Worm (Caenorhabditis elegans) whole organism, L1 larva: ENCODE data around the gene F41E6.17.

Experiments
- blmp-1 ChIP-seq: fragments of 150-350 bp; optimal IDR thresholded peaks from 2 replicates; lab custom pipeline; 2014; ENCODE audit warnings: missing biosample characterization, missing genetic modification characterization
- fos-1 ChIP-seq: fragments of 150-350 bp; optimal IDR thresholded peaks from 2 replicates; lab custom pipeline; 2014; ENCODE audit warnings: missing biosample characterization, missing genetic modification characterization
- lin-39 ChIP-seq: fragments of 150-350 bp; optimal IDR thresholded peaks from 2 replicates; lab custom pipeline; 2014; ENCODE audit warnings: missing biosample characterization, missing genetic modification reagents, missing genetic modification characterization
- lsy-2 ChIP-seq, 2 experiments: fragments of 150-350 bp; optimal IDR thresholded peaks; 2 replicates each; lab custom pipeline; 2014; ENCODE audit warnings: missing biosample characterization in 2 of 2, missing genetic modification characterization in 2 of 2
- nhr-20 ChIP-seq: sonication (generic microtip); optimal IDR thresholded peaks from 2 replicates; lab custom pipeline; 2016; ENCODE audit warnings: mild to moderate bottlenecking, missing genetic modification characterization, missing compliant biosample characterization
- pqm-1 ChIP-seq: sonication (generic microtip); optimal IDR thresholded peaks from 3 replicates; lab custom pipeline; 2017; ENCODE audit warnings: missing biosample characterization, missing genetic modification characterization
- snpc-4 ChIP-seq: fragments of 150-350 bp; optimal IDR thresholded peaks from 2 replicates; lab custom pipeline; 2014; ENCODE audit warnings: missing biosample characterization, missing genetic modification characterization
- tbx-2 ChIP-seq: sonication (generic microtip); optimal IDR thresholded peaks from 2 replicates; lab custom pipeline; 2016; ENCODE audit warnings: missing genetic modification characterization, missing compliant biosample characterization
- ztf-11 ChIP-seq, 2 experiments: sonication (generic microtip); optimal IDR thresholded peaks; 2 replicates each; lab custom pipeline; 2016 to 2017; ENCODE audit warnings: missing genetic modification characterization in 2 of 2, missing biosample characterization in 1 of 2, missing compliant biosample characterization in 1 of 2

ce11 chrV:8586472-8586871 is 37.4 kb upstream of the F41E6.17 start:
- TF ChIP-seq lin-39, result no peak
- TF ChIP-seq snpc-4 (tag; lab: Kevin White, UChicago), result no peak
- no peak for TF ChIP-seq pqm-1
- no peak for TF ChIP-seq fos-1 (tag; lab: Kevin White, UChicago)
- TF ChIP-seq tbx-2 (tag; lab: Kevin White, UChicago), result no peak
- TF ChIP-seq lsy-2 (tag; optimal IDR thresholded peaks at IDR 0.05; lab: Kevin White, UChicago), result no peak
- no peak for TF ChIP-seq blmp-1 (tag; lab: Kevin White, UChicago)
- TF ChIP-seq nhr-20 (tag; lab: Kevin White, UChicago), result no peak
- TF ChIP-seq ztf-11 (tag; optimal IDR thresholded peaks at IDR 0.05; lab: Kevin White, UChicago), result no peak
